Fruit fly (Drosophila melanogaster) whole organism, embryonic: ENCODE data around the gene vnd.
A peak's percentile ranks its signal among the peaks of the same experiment; 100 is the strongest.

Experiments used
- Aef1 ChIP-seq: fragments of 200-800 bp; sonication (Bioruptor generic); IDR thresholded peaks from 3 replicates; pipeline ENCODE4 v1.3.6; 2022; ENCODE audit warnings: missing biosample characterization, missing genetic modification characterization
- BEAF-32 ChIP-seq: fragments of 200-800 bp; sonication (Bioruptor generic); optimal IDR thresholded peaks from 3 replicates; lab custom pipeline; 2017; ENCODE audit warnings: missing biosample characterization, missing genetic modification characterization, mild to moderate bottlenecking, moderate library complexity, missing genetic modification reagents
- CG10147 ChIP-seq: fragments of 200-800 bp; sonication (Bioruptor generic); optimal IDR thresholded peaks from 2 replicates; lab custom pipeline; 2019; ENCODE audit warnings: missing biosample characterization, mild to moderate bottlenecking, missing genetic modification characterization, moderate library complexity
- CG10274 ChIP-seq: fragments of 200-800 bp; sonication (Bioruptor generic); optimal IDR thresholded peaks from 3 replicates; lab custom pipeline; 2017; ENCODE audit warnings: missing biosample characterization, mild to moderate bottlenecking, missing genetic modification characterization
- CG10462 ChIP-seq: fragments of 200-800 bp; sonication (Bioruptor generic); optimal IDR thresholded peaks from 2 replicates; lab custom pipeline; 2016; ENCODE audit warnings: missing biosample characterization, missing genetic modification characterization
- CG10543 ChIP-seq: fragments of 200-800 bp; sonication (Bioruptor generic); optimal IDR thresholded peaks from 3 replicates; lab custom pipeline; 2017; ENCODE audit warnings: missing biosample characterization, mild to moderate bottlenecking, missing genetic modification characterization, moderate library complexity
- CG10654 ChIP-seq: fragments of 200-800 bp; sonication (Bioruptor generic); optimal IDR thresholded peaks from 2 replicates; lab custom pipeline; 2016; ENCODE audit warnings: missing biosample characterization, missing genetic modification characterization
- CG11093 ChIP-seq: fragments of 200-800 bp; sonication (Bioruptor generic); IDR thresholded peaks from 3 replicates; pipeline ENCODE4 v1.3.6; 2022; ENCODE audit warnings: missing biosample characterization, missing genetic modification characterization
- CG11696 ChIP-seq: fragments of 200-800 bp; sonication (Bioruptor generic); IDR thresholded peaks from 2 replicates; pipeline ENCODE4 v1.3.6; 2022; ENCODE audit warnings: missing biosample characterization, missing genetic modification characterization
- CG12299 ChIP-seq: fragments of 200-800 bp; sonication (Bioruptor generic); optimal IDR thresholded peaks from 2 replicates; lab custom pipeline; 2018; ENCODE audit warnings: missing biosample characterization, mild to moderate bottlenecking, missing genetic modification characterization
- CG12659 ChIP-seq: fragments of 200-800 bp; sonication (Bioruptor generic); optimal IDR thresholded peaks from 3 replicates; lab custom pipeline; 2017; ENCODE audit warnings: mild to moderate bottlenecking, missing biosample characterization, missing genetic modification reagents, missing genetic modification characterization
- CG12769 ChIP-seq: fragments of 200-800 bp; sonication (Bioruptor generic); optimal IDR thresholded peaks from 2 replicates; lab custom pipeline; 2019; ENCODE audit warnings: missing biosample characterization, mild to moderate bottlenecking, missing genetic modification characterization, moderate library complexity
- CG14050 ChIP-seq: fragments of 200-800 bp; sonication (Bioruptor generic); IDR thresholded peaks from 3 replicates; pipeline ENCODE4 v1.3.6; 2022; ENCODE audit warnings: missing biosample characterization, missing genetic modification characterization
- CG14667 ChIP-seq: fragments of 200-800 bp; sonication (Bioruptor generic); IDR thresholded peaks from 2 replicates; pipeline ENCODE4 v1.3.6; 2022; ENCODE audit warnings: missing biosample characterization, missing genetic modification characterization
- CG16863 ChIP-seq: fragments of 200-800 bp; sonication (Bioruptor generic); optimal IDR thresholded peaks from 3 replicates; lab custom pipeline; 2016; ENCODE audit warnings: missing biosample characterization, missing genetic modification characterization
- CG32767 ChIP-seq: fragments of 200-800 bp; sonication (Bioruptor generic); IDR thresholded peaks from 2 replicates; pipeline ENCODE4 v1.3.6; 2022; ENCODE audit warnings: missing biosample characterization, missing genetic modification characterization
- CG4707 ChIP-seq: fragments of 200-800 bp; sonication (Bioruptor generic); optimal IDR thresholded peaks from 2 replicates; lab custom pipeline; 2018; ENCODE audit warnings: missing biosample characterization, mild to moderate bottlenecking, missing genetic modification characterization, moderate library complexity
- CG7786 ChIP-seq: fragments of 200-800 bp; sonication (Bioruptor generic); optimal IDR thresholded peaks from 2 replicates; lab custom pipeline; 2016; ENCODE audit warnings: missing biosample characterization, missing genetic modification characterization
- CG9876 ChIP-seq: fragments of 200-800 bp; sonication (Bioruptor generic); optimal IDR thresholded peaks from 2 replicates; lab custom pipeline; 2016; ENCODE audit warnings: missing biosample characterization, missing genetic modification characterization
- CG9932 ChIP-seq: fragments of 200-800 bp; sonication (Bioruptor generic); IDR thresholded peaks from 2 replicates; pipeline ENCODE4 v1.3.6; 2022; ENCODE audit warnings: missing biosample characterization, missing genetic modification characterization
- Dll ChIP-seq: fragments of 200-800 bp; sonication (Bioruptor generic); IDR thresholded peaks from 4 replicates; pipeline ENCODE4 v1.3.6; 2022; ENCODE audit warnings: missing biosample characterization, missing genetic modification characterization; ENCODE audit not compliant: partially characterized antibody
- HLH4C ChIP-seq: fragments of 200-800 bp; sonication (Bioruptor generic); IDR thresholded peaks from 3 replicates; pipeline ENCODE4 v1.3.6; 2022; ENCODE audit warnings: missing biosample characterization, missing genetic modification characterization; ENCODE audit not compliant: partially characterized antibody
- Hmr ChIP-seq: fragments of 200-800 bp; sonication (Bioruptor generic); optimal IDR thresholded peaks from 3 replicates; lab custom pipeline; 2017; ENCODE audit warnings: mild to moderate bottlenecking, missing biosample characterization, missing genetic modification reagents, missing genetic modification characterization
- Med ChIP-seq: fragments of 200-800 bp; sonication (Bioruptor generic); peaks from one replicate; lab custom pipeline; 2016; ENCODE audit warnings: missing biosample characterization, missing genetic modification characterization, mild to moderate bottlenecking, inconsistent platforms, moderate library complexity
- NFAT ChIP-seq: fragments of 200-800 bp; sonication (Bioruptor generic); IDR thresholded peaks from 2 replicates; pipeline ENCODE4 v1.3.6; 2022; ENCODE audit warnings: missing biosample characterization, missing genetic modification characterization
- Optix ChIP-seq: fragments of 200-800 bp; sonication (Bioruptor generic); IDR thresholded peaks from 3 replicates; pipeline ENCODE4 v1.3.6; 2022; ENCODE audit warnings: missing biosample characterization, missing genetic modification characterization
- PHDP ChIP-seq: fragments of 200-800 bp; sonication (Bioruptor generic); optimal IDR thresholded peaks from 3 replicates; lab custom pipeline; 2018; ENCODE audit warnings: missing biosample characterization, mild to moderate bottlenecking, missing genetic modification characterization, moderate library complexity
- TFAM ChIP-seq: fragments of 200-800 bp; sonication (Bioruptor generic); optimal IDR thresholded peaks from 2 replicates; lab custom pipeline; 2017; ENCODE audit warnings: missing biosample characterization, missing genetic modification characterization, inconsistent platforms
- Tbp ChIP-seq: fragments of >200 bp; optimal IDR thresholded peaks from 2 replicates; lab custom pipeline; 2018; ENCODE audit warnings: missing biosample characterization, missing genetic modification characterization
- Usf ChIP-seq: fragments of 200-800 bp; sonication (Bioruptor generic); optimal IDR thresholded peaks from 2 replicates; lab custom pipeline; 2017; ENCODE audit warnings: missing genotype, missing biosample characterization, missing genetic modification characterization
- ara ChIP-seq: fragments of 200-800 bp; sonication (Bioruptor generic); IDR thresholded peaks from 2 replicates; pipeline ENCODE4 v1.3.6; 2022; ENCODE audit warnings: missing biosample characterization, missing genetic modification characterization
- cad ChIP-seq: fragments of >200 bp; optimal IDR thresholded peaks from 2 replicates; lab custom pipeline; 2017; ENCODE audit warnings: missing biosample characterization, missing genetic modification characterization
- crc ChIP-seq: fragments of 200-800 bp; sonication (Bioruptor generic); optimal IDR thresholded peaks from 2 replicates; lab custom pipeline; 2016; ENCODE audit warnings: missing biosample characterization, missing genetic modification characterization
- esg ChIP-seq: fragments of 200-800 bp; sonication (Bioruptor generic); conservative IDR thresholded peaks from 2 replicates; pipeline ENCODE4 v1.3.6; 2022; ENCODE audit warnings: missing biosample characterization, missing genetic modification characterization
- gcm ChIP-seq: fragments of 200-800 bp; sonication (Bioruptor generic); optimal IDR thresholded peaks from 2 replicates; lab custom pipeline; 2019; ENCODE audit warnings: missing biosample characterization, mild to moderate bottlenecking, missing genetic modification characterization, moderate library complexity
- gro ChIP-seq: fragments of 200-800 bp; sonication (Bioruptor generic); optimal IDR thresholded peaks from 2 replicates; lab custom pipeline; 2016; ENCODE audit warnings: missing biosample characterization, missing genetic modification characterization
- gsb ChIP-seq: fragments of 200-800 bp; sonication (Bioruptor generic); IDR thresholded peaks from 2 replicates; pipeline ENCODE4 v1.3.6; 2022; ENCODE audit warnings: missing biosample characterization, missing genetic modification characterization
- gsb-n ChIP-seq: fragments of 200-800 bp; sonication (Bioruptor generic); optimal IDR thresholded peaks from 3 replicates; lab custom pipeline; 2018; ENCODE audit warnings: missing biosample characterization, mild to moderate bottlenecking, missing genetic modification characterization
- gt ChIP-seq: fragments of 200-800 bp; sonication (Bioruptor generic); IDR thresholded peaks from 2 replicates; pipeline ENCODE4 v1.3.6; 2022; ENCODE audit warnings: missing biosample characterization, missing genetic modification characterization
- h ChIP-seq: fragments of >200 bp; optimal IDR thresholded peaks from 2 replicates; lab custom pipeline; 2017
- her ChIP-seq: fragments of 200-800 bp; sonication (Bioruptor generic); optimal IDR thresholded peaks from 2 replicates; lab custom pipeline; 2016; ENCODE audit warnings: missing biosample characterization, missing genetic modification characterization
- inv ChIP-seq: fragments of 200-800 bp; sonication (Bioruptor generic); IDR thresholded peaks from 2 replicates; pipeline ENCODE4 v1.3.6; 2022; ENCODE audit warnings: missing biosample characterization, missing genetic modification characterization; ENCODE audit not compliant: partially characterized antibody
- luna ChIP-seq: fragments of 200-800 bp; sonication (Bioruptor generic); optimal IDR thresholded peaks from 2 replicates; lab custom pipeline; 2016; ENCODE audit warnings: missing biosample characterization, missing genetic modification characterization
- peb ChIP-seq: fragments of 200-800 bp; sonication (Bioruptor generic); IDR thresholded peaks from 2 replicates; pipeline ENCODE4 v1.3.6; 2022; ENCODE audit warnings: missing biosample characterization, missing genetic modification characterization
- ro ChIP-seq: fragments of 200-800 bp; sonication (Bioruptor generic); IDR thresholded peaks from 2 replicates; pipeline ENCODE4 v1.3.6; 2022; ENCODE audit warnings: missing biosample characterization, missing genetic modification characterization
- sens-2 ChIP-seq: fragments of 200-800 bp; sonication (Bioruptor generic); IDR thresholded peaks from 2 replicates; pipeline ENCODE4 v1.3.6; 2022; ENCODE audit warnings: missing biosample characterization, missing genetic modification characterization
- sim ChIP-seq: fragments of 200-800 bp; sonication (Bioruptor generic); IDR thresholded peaks from 2 replicates; pipeline ENCODE4 v1.3.6; 2022; ENCODE audit warnings: missing biosample characterization, missing genetic modification characterization
- sr ChIP-seq: fragments of 200-800 bp; sonication (Bioruptor generic); IDR thresholded peaks from 3 replicates; pipeline ENCODE4 v1.3.6; 2022; ENCODE audit warnings: missing biosample characterization, missing genetic modification characterization
- stwl ChIP-seq: fragments of 200-800 bp; sonication (Bioruptor generic); optimal IDR thresholded peaks from 3 replicates; lab custom pipeline; 2018; ENCODE audit warnings: missing biosample characterization, mild to moderate bottlenecking, missing genetic modification characterization, moderate library complexity
- trem ChIP-seq: fragments of 200-800 bp; optimal IDR thresholded peaks from 3 replicates; lab custom pipeline; 2019; ENCODE audit warnings: missing biosample characterization, mild to moderate bottlenecking, missing genetic modification characterization, moderate library complexity
- unc-4 ChIP-seq: fragments of 200-800 bp; sonication (Bioruptor generic); IDR thresholded peaks from 2 replicates; pipeline ENCODE4 v1.3.6; 2022; ENCODE audit warnings: missing biosample characterization, missing genetic modification characterization; ENCODE audit not compliant: partially characterized antibody
- wor ChIP-seq: fragments of 200-800 bp; sonication (Bioruptor generic); IDR thresholded peaks from 2 replicates; pipeline ENCODE4 v1.3.6; 2022; ENCODE audit warnings: missing biosample characterization, missing genetic modification characterization
- zfh1 ChIP-seq: fragments of 200-800 bp; sonication (Bioruptor generic); IDR thresholded peaks from 3 replicates; pipeline ENCODE4 v1.3.6; 2022; ENCODE audit warnings: missing biosample characterization, missing genetic modification characterization
- zfh2 ChIP-seq: fragments of 200-800 bp; sonication (Bioruptor generic); optimal IDR thresholded peaks from 2 replicates; lab custom pipeline; 2016; ENCODE audit warnings: missing biosample characterization, missing genetic modification characterization

vnd gene

dm6 chrX:617477-617795 lies 35.5 kb downstream of the vnd start (continued):
- TF ChIP-seq zfh1 (GFP tag; lab: Robert Waterston, UW) (no peak), zfh2 (peak; percentile 35), BEAF-32 (GFP tag; lab: Kevin White, UChicago) (peak; percentile 84), sr (GFP tag; lab: Robert Waterston, UW) (no peak), CG10543 (GFP tag; lab: Kevin White, UChicago) (no peak), ro (GFP tag; lab: Robert Waterston, UW) (no peak), gcm (no peak), her (peak; percentile 23), CG14050 (GFP tag; lab: Robert Waterston, UW) (no peak), inv (GFP tag; lab: Robert Waterston, UW) (peak; percentile 75), gro (GFP tag; lab: Kevin White, UChicago) (peak; percentile 35), CG12299 (tag; lab: Kevin White, UChicago) (no peak), CG10274 (no peak), PHDP (tag; lab: Kevin White, UChicago) (no peak), CG11696 (no peak), wor (GFP tag; lab: Robert Waterston, UW) (no peak), CG10654 (no peak), Tbp (GFP tag; lab: Kevin White, UChicago) (no peak), TFAM (GFP tag; lab: Kevin White, UChicago) (no peak), Usf (no peak), luna (GFP tag; lab: Kevin White, UChicago) (no peak), Optix (GFP tag; lab: Robert Waterston, UW) (no peak), CG12769 (tag; lab: Kevin White, UChicago) (peak; percentile 61), Dll (GFP tag; lab: Robert Waterston, UW) (peak; percentile 76), CG10462 (GFP tag; lab: Kevin White, UChicago) (no peak), h (no peak), crc (no peak), CG7786 (GFP tag; lab: Kevin White, UChicago) (peak; percentile 28), CG12659 (GFP tag; lab: Kevin White, UChicago) (peak; percentile 16), ara (GFP tag; lab: Robert Waterston, UW) (no peak), CG32767 (GFP tag; lab: Robert Waterston, UW) (no peak), CG14667 (GFP tag; lab: Robert Waterston, UW) (no peak), gsb-n (tag; lab: Kevin White, UChicago) (no peak), Hmr (GFP tag; lab: Kevin White, UChicago) (peak; percentile 36), CG10147 (GFP tag; lab: Kevin White, UChicago) (no peak), CG16863 (GFP tag; lab: Kevin White, UChicago) (no peak), cad (GFP tag; lab: Kevin White, UChicago) (no peak), peb (GFP tag; lab: Robert Waterston, UW) (no peak), gsb (GFP tag; lab: Robert Waterston, UW) (no peak), CG9932 (GFP tag; lab: Robert Waterston, UW) (peak; percentile 48), Aef1 (GFP tag; lab: Robert Waterston, UW) (peak; percentile 35; the same call in 2 of the 3 replicates), unc-4 (peak; percentile 77), HLH4C (GFP tag; lab: Robert Waterston, UW) (peak; percentile 69), trem (peak; percentile 14), gt (GFP tag; lab: Robert Waterston, UW) (no peak), sens-2 (GFP tag; lab: Robert Waterston, UW) (no peak), NFAT (GFP tag; lab: Robert Waterston, UW) (no peak), CG4707 (no peak), CG11093 (GFP tag; lab: Robert Waterston, UW) (no peak), stwl (tag; lab: Kevin White, UChicago) (peak; percentile 45), CG9876 (GFP tag; lab: Kevin White, UChicago) (no peak), sim (GFP tag; lab: Robert Waterston, UW) (no peak), Med (peak; percentile 82), esg (no peak)
